Worm (Caenorhabditis elegans) whole organism, dauer: ENCODE data around the gene scl-13.

Experiments
- unc-62 ChIP-seq: sonication (generic microtip); optimal IDR thresholded peaks from 2 replicates; lab custom pipeline; 2017; ENCODE audit warnings: missing biosample characterization, missing genetic modification reagents, missing genetic modification characterization

scl-13 gene

ce11 chrV:3773618-3774017 is 37.8 kb downstream of the scl-13 start:
- TF ChIP-seq unc-62 = no peak

DNA sequence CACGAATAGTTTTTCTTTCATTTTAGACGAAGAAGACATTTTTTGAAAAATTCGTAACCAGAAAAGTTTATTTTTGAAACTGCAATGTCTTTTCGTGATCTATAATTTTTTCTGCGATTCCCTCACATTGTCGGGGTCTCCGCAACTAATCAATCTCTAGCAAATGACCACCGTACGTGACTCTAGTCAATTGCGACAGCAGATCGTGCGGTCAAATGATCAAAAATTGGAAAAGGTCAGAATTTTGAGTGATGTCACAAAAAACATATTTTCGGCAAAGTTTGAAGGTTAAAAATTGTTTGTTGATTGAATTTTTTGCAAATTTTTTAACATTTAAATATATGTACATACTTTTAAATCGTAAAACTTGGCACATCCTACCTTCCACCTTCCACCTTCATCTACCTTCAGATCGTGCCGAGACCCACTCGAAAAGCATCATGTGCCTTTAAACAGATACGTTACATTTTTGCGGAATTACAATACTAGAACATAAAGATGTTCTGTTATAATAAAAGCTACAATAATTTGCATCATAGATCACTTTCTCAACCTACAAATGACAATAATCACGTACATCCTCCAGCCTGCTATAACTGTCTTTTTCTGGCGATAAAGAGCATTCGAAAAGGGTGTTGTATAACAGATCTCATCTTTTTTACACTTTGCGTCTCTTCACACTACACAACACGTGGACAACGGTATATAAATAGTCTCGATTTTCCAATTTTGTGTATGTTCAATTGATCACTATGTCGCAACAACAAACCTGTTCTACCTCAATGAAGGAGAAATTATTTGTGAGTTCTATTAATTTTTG is 39.8 kb downstream of the scl-13 start, which contains the start of the genes R08E5.1 and rips-1:
Gene R08E5.1 (minus strand): TSS at position 82 of the 820 bp plus-strand sequence.
Gene rips-1 (plus strand): TSS at position 585 of the 820 bp plus-strand sequence.
- TF ChIP-seq unc-62 = no peak

ce11 chrV:3768270-3768669 is 43.2 kb downstream of the scl-13 start, which contains the start of gene R08E5.4:
Gene R08E5.4, plus strand, starts transcription at chrV:3768570.
- no peak for TF ChIP-seq unc-62

- no peak for TF ChIP-seq unc-62
These were observed 44.5 kb downstream of the scl-13 start, which contains the start of gene Y39H10A.1 for ce11 chrV:3766904-3767303. Gene Y39H10A.1, plus strand, starts transcription at chrV:3767204.

DNA sequence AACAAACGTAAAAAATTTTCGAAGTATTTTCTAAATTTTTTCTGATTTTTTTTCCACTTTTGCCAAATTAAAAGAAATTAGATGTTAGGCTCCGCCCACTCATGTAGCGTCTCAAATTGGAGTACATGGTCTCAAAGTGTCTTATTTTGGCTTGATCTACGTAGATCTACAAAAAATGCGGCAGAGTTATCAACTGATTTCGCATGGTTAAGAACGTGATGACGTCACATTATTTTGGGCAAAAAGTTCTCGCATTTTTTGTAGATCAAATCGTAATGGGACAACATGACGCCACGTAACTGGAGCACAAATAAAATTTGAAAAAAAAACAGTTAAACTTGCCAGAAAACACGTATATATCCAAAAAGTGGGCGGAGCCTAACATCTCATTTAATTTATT is 49.6 kb downstream of the scl-13 start:
- TF ChIP-seq unc-62 = no peak

ce11 chrV:3760839-3761238 is 50.6 kb downstream of the scl-13 start, which contains the start of gene oac-55:
Gene oac-55, plus strand, starts transcription at chrV:3761139.
- no peak for TF ChIP-seq unc-62
